Fruit fly (Drosophila melanogaster): ENCODE measurements around the gene Sry-delta.

dm6 chr3R:30058057-30058868 is 15.1 kb downstream of the Sry-delta start, which contains the start of gene sima:
- TF ChIP-seq D1 (tag; optimal IDR thresholded peaks at IDR 0.05), result no peak
- TF ChIP-seq EcR (GFP tag; optimal IDR thresholded peaks at IDR 0.05), result no peak
- 0 out of 3 replicates have a peak, but pooled peaks have one; percentile 8 for TF ChIP-seq CG4496 (GFP tag; IDR thresholded peaks at IDR 0.05)
- peak; percentile 21 for TF ChIP-seq CG17806 (tag; optimal IDR thresholded peaks at IDR 0.05)
- peak; percentile 31 for TF ChIP-seq Pif1A (GFP tag; optimal IDR thresholded peaks at IDR 0.05)
- TF ChIP-seq CG9948 (tag; optimal IDR thresholded peaks at IDR 0.05), result no peak

All from whole organism, pupa.